Worm (Caenorhabditis elegans): ENCODE measurements around the gene sws-1.

Gene sws-1

DNA sequence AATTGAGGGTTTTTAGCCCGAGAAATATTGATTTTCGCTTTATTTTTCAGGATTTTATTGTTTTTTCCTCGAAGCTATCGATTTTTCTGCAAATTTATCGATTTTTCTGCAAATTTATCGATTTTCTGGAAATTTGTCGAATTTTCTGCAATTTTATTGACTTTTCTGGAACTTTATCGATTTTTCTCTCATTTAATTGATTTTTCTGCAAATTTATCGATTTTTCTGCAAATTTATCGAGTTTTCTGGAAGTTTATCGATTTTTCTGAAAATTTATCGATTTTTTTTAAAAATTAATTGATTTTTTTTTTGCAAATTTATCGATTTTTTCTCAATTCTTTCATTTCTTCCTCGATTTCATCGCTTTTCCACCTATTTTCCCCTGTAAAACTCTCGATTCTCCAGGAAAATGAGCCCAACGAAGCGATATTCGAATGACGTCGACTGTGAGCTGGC lies 12.3 kb upstream of the sws-1 start, which contains the start of gene gtf-2F2:
Gene gtf-2F2 (plus strand): TSS at position 406 of the 456 bp plus-strand sequence.
- TF ChIP-seq ceh-48 (tag; optimal IDR thresholded peaks at IDR 0.05) (peak; percentile 74), ttx-3 (tag; optimal IDR thresholded peaks at IDR 0.05) (no peak), ceh-22 (tag; optimal IDR thresholded peaks at IDR 0.05) (no peak), ets-4 (tag; optimal IDR thresholded peaks at IDR 0.05) (no peak)

DNA sequence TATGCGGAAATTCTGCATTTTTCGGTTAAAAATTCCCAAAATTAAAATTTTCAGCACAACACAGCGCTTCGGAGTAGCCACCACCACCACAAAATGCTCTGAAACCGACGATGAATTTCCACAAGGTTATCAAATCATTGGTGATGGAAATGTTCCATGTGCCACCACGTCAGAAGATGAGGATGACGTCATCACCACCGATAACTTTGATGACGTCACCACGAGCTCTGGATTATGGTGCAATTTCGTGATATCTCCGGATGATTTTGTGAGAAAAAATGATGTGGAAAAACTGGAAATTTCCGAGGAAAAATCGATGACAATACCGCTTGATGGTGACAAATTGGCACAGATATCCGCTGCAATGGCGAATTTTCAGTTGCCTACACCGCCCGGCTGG lies 11.7 kb upstream of the sws-1 start:
- no peak for TF ChIP-seq dmd-4 (tag; optimal IDR thresholded peaks at IDR 0.05; ENCODE audit: borderline replicate concordance)
- TF ChIP-seq npax-4 (tag; optimal IDR thresholded peaks at IDR 0.05): no peak
- no peak for TF ChIP-seq dve-1 (tag; optimal IDR thresholded peaks at IDR 0.05)
- TF ChIP-seq sox-2 (GFP tag; IDR thresholded peaks at IDR 0.05): no peak
- no peak for TF ChIP-seq K09A11.1 (tag; optimal IDR thresholded peaks at IDR 0.05; ENCODE audit: insufficient read depth)
- no peak for TF ChIP-seq unc-86 (tag; optimal IDR thresholded peaks at IDR 0.05)

DNA sequence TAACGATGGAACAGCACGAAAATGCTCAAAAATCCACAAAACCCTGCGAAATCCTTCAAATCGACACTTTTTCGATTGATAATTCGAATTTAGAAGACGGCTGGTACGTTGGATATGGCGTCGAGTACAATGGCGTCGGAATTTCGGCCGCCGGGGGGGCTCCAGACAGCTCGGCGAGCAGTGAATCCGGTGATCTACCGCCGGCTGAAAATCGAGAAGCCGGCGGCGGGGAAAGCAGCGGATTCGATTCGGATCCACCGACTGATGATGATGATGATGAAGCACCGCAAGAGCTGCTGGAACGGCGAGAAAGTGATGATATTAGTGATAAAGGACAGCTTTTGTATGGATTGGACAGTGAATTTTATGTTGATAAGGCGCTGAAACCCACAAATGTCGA lies 9.7 kb upstream of the sws-1 start:
- no peak for TF ChIP-seq dve-1 (tag; optimal IDR thresholded peaks at IDR 0.05)
- no peak for TF ChIP-seq ceh-34 (tag; optimal IDR thresholded peaks at IDR 0.05)
- no peak for TF ChIP-seq elt-4 (tag; optimal IDR thresholded peaks at IDR 0.05)
- no peak for TF ChIP-seq hlh-13 (GFP tag; optimal IDR thresholded peaks at IDR 0.05)
- no peak for TF ChIP-seq unc-3 (GFP tag; conservative IDR thresholded peaks at IDR 0.05)
- TF ChIP-seq unc-3 (tag; optimal IDR thresholded peaks at IDR 0.05): no peak
- no peak for TF ChIP-seq madf-2 (tag; optimal IDR thresholded peaks at IDR 0.05)
- no peak for TF ChIP-seq sox-4 (tag; optimal IDR thresholded peaks at IDR 0.05)
- no peak for TF ChIP-seq zip-5 (tag; optimal IDR thresholded peaks at IDR 0.05)
- TF ChIP-seq K02D7.2 (tag; optimal IDR thresholded peaks at IDR 0.05): no peak
- TF ChIP-seq fkh-6 (tag; optimal IDR thresholded peaks at IDR 0.05): no peak
- no peak for TF ChIP-seq lim-6 (tag; optimal IDR thresholded peaks at IDR 0.05)
- no peak for TF ChIP-seq ceh-30 (tag; optimal IDR thresholded peaks at IDR 0.05)
- no peak for TF ChIP-seq elt-2 (tag; optimal IDR thresholded peaks at IDR 0.05)

DNA sequence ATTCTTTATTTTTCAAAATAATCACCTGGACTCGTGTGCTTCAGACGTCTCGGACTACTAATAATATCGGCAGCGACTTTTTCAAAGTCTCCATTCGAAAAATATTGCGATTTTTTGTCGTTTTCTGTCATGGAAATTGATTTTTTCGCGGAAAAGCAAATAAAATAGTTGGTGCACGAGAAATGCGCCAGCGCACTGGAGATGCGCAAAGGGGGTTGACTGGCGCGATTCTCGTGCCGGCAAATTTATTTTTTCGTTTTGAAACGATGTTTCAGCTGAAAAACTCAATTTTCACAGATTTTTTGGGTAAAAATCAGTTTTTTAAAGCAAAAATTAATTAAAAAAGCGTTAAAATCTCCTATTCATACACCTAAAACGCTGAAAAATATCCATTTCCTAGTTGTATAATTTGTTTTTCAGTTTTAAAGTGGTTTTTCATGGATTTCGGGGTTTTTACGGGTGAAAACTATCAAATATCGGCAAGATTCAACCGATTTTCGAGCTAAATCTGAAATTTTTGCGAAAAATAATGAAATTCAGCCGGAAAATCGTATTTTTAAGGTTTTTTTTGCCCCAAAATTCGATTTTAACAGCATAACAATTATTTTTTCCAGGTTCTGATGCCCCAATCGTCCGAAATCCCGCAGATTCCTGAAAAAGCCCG lies 9.1 kb upstream of the sws-1 start, which contains the start of the genes reps-1 and Y39B6A.37:
Gene reps-1 (minus strand): TSS at position 263 of the 664 bp plus-strand sequence.
Gene Y39B6A.37 (plus strand): TSS at position 614 of the 664 bp plus-strand sequence.
- TF ChIP-seq nfya-1 (tag; optimal IDR thresholded peaks at IDR 0.05) (peak; percentile 30), zip-5 (tag; optimal IDR thresholded peaks at IDR 0.05) (no peak), ceh-31 (tag; optimal IDR thresholded peaks at IDR 0.05) (peak; percentile 27), K09A11.1 (tag; optimal IDR thresholded peaks at IDR 0.05; ENCODE audit: insufficient read depth) (no peak), tbx-2 (tag; optimal IDR thresholded peaks at IDR 0.05) (peak; percentile 14), pax-1 (tag; optimal IDR thresholded peaks at IDR 0.05) (no peak), ceh-30 (tag; optimal IDR thresholded peaks at IDR 0.05) (peak; percentile 81), C08G9.2 (tag; optimal IDR thresholded peaks at IDR 0.05) (no peak), elt-2 (tag; optimal IDR thresholded peaks at IDR 0.05) (peak; percentile 42), unc-42 (tag; optimal IDR thresholded peaks at IDR 0.05) (peak; percentile 15)

DNA sequence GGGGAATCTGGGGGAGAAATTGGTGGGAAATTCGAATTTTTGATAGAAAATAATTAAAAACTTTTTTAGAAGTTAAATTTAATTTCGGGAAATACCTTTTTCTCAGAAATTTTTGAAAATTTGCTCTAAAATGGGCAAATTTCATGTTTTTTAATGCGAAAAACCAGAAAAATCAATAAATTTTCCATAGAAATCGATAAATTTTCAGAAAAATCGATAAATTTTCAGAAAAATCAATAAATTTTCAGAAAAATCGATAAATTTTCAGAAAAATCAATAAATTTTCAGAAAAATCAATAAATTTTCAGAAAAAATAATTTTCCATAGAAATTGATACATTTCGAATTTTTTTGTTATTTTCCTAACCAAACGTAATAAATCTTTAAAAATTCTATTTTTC lies 4.8 kb upstream of the sws-1 start:
- TF ChIP-seq K02D7.2 (tag; optimal IDR thresholded peaks at IDR 0.05) (no peak), elt-4 (tag; optimal IDR thresholded peaks at IDR 0.05) (no peak), zip-5 (tag; optimal IDR thresholded peaks at IDR 0.05) (no peak), unc-3 (GFP tag; conservative IDR thresholded peaks at IDR 0.05) (no peak), unc-3 (tag; optimal IDR thresholded peaks at IDR 0.05) (no peak), lin-11 (tag; optimal IDR thresholded peaks at IDR 0.05) (no peak), ceh-48 (tag; optimal IDR thresholded peaks at IDR 0.05) (peak; percentile 28)

DNA sequence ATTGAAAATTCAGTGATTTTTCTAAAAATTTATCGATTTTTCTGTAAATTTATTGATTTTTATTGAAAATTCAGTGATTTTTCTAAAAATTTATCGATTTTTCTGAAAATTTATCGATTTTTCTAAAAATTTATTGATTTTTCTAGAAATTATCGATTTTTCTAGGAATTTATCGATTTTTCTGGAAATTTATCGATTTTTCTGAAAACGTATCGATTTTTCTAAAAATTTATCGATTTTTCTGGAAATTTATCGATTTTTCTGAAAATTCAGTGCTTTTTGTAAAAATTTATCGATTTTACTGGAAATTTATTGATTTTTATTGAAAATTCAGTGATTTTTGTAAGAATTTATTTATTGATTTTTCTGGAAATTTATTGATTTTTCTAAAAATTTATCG lies 3.4 kb upstream of the sws-1 start:
- peak; percentile 68 for TF ChIP-seq ceh-48 (tag; optimal IDR thresholded peaks at IDR 0.05)

All from whole organism, late embryonic.